Fruit fly (Drosophila melanogaster) whole organism, prepupa: ENCODE measurements around the gene Pdh.

Experiments used
- CG8632 ChIP-seq: fragments of 200-800 bp; sonication (Bioruptor generic); optimal IDR thresholded peaks from 3 replicates; lab custom pipeline; 2016; ENCODE audit warnings: missing biosample characterization, missing genetic modification characterization
- Eip93F ChIP-seq: fragments of 200-800 bp; sonication (Bioruptor generic); optimal IDR thresholded peaks from 2 replicates; lab custom pipeline; 2016; ENCODE audit warnings: missing biosample characterization, mild to moderate bottlenecking, missing genetic modification characterization
- Ets21C ChIP-seq: fragments of 200-800 bp; sonication (Bioruptor generic); optimal IDR thresholded peaks from 3 replicates; lab custom pipeline; 2016; ENCODE audit warnings: missing biosample characterization, missing genetic modification characterization
- fd85E ChIP-seq: fragments of 200-800 bp; sonication (Bioruptor generic); optimal IDR thresholded peaks from 3 replicates; lab custom pipeline; 2016; ENCODE audit warnings: missing biosample characterization, missing genetic modification characterization

dm6 chr3L:16317724-16318123 is 36.4 kb downstream of the Pdh start, which contains the start of gene Nplp3:
- TF ChIP-seq Eip93F (GFP tag; lab: Kevin White, UChicago), result no peak
- TF ChIP-seq CG8632 (GFP tag; lab: Kevin White, UChicago), result no peak
- TF ChIP-seq fd85E (GFP tag; lab: Kevin White, UChicago), result no peak
- no peak for TF ChIP-seq Ets21C
